Worm (Caenorhabditis elegans): Measurements from ENCODE around the gene T16A1.4.

T16A1.4 gene

ce11 chrII:2093456-2093926 is 12.1 kb downstream of the T16A1.4 start, which contains the start of gene fbxb-37:
TSS of gene fbxb-37 (minus strand) at chrII:2093876.
- TF ChIP-seq mdl-1 (tag; optimal IDR thresholded peaks at IDR 0.05), result no peak
- no peak for TF ChIP-seq zag-1 (tag; optimal IDR thresholded peaks at IDR 0.05)
- no peak for TF ChIP-seq nhr-77 (tag; optimal IDR thresholded peaks at IDR 0.05)
- TF ChIP-seq lsy-2 (tag; optimal IDR thresholded peaks at IDR 0.05), result no peak
- TF ChIP-seq nhr-21 (tag; optimal IDR thresholded peaks at IDR 0.05), result no peak
- no peak for TF ChIP-seq egl-27 (tag; optimal IDR thresholded peaks at IDR 0.05)
- no peak for TF ChIP-seq lin-39 (tag; optimal IDR thresholded peaks at IDR 0.05)
- no peak for TF ChIP-seq nhr-11 (tag; optimal IDR thresholded peaks at IDR 0.05)

- TF ChIP-seq R02D3.7 (tag; optimal IDR thresholded peaks at IDR 0.05), result no peak
- TF ChIP-seq ceh-82 (tag; optimal IDR thresholded peaks at IDR 0.05), result no peak
- TF ChIP-seq peb-1 (tag; optimal IDR thresholded peaks at IDR 0.05), result no peak
- TF ChIP-seq ztf-4 (tag; optimal IDR thresholded peaks at IDR 0.05), result no peak
- no peak for TF ChIP-seq mbf-1 (tag; optimal IDR thresholded peaks at IDR 0.05)
- TF ChIP-seq nhr-237 (tag; optimal IDR thresholded peaks at IDR 0.05), result no peak
- TF ChIP-seq C34F6.9 (tag; optimal IDR thresholded peaks at IDR 0.05), result no peak
- TF ChIP-seq snpc-4 (tag; optimal IDR thresholded peaks at IDR 0.05), result no peak
- TF ChIP-seq nhr-12 (tag; optimal IDR thresholded peaks at IDR 0.05), result no peak
- TF ChIP-seq aly-2 (tag; optimal IDR thresholded peaks at IDR 0.05), result no peak
- no peak for TF ChIP-seq gmeb-1 (tag; optimal IDR thresholded peaks at IDR 0.05)
- TF ChIP-seq nhr-25 (tag; optimal IDR thresholded peaks at IDR 0.05), result no peak
- no peak for TF ChIP-seq ztf-1 (GFP tag; conservative IDR thresholded peaks at IDR 0.05)
- no peak for TF ChIP-seq unc-39 (tag; optimal IDR thresholded peaks at IDR 0.05)
- TF ChIP-seq ama-1 (optimal IDR thresholded peaks at IDR 0.05), result no peak
- TF ChIP-seq Y55F3AM.14 (GFP tag; optimal IDR thresholded peaks at IDR 0.05), result no peak
- TF ChIP-seq ztf-11 (tag; optimal IDR thresholded peaks at IDR 0.05), result no peak
- no peak for TF ChIP-seq skn-1 (tag; optimal IDR thresholded peaks at IDR 0.05)
Observed at ce11 chrII:2094924-2095650, 13.7 kb downstream of the T16A1.4 start, which contains the start of gene T16A1.2. TSS of gene T16A1.2 (plus strand) at chrII:2095600.

- TF ChIP-seq fos-1 (tag; optimal IDR thresholded peaks at IDR 0.05) (peak; percentile 76), ztf-1 (GFP tag; conservative IDR thresholded peaks at IDR 0.05) (no peak)
Observed at ce11 chrII:2099139-2099976, 18.0 kb downstream of the T16A1.4 start, which contains the start of gene math-42. TSS of gene math-42 (plus strand) at chrII:2099926.

- TF ChIP-seq mab-5 (tag; optimal IDR thresholded peaks at IDR 0.05) (no peak), lsy-2 (tag; optimal IDR thresholded peaks at IDR 0.05) (no peak), egl-27 (tag; optimal IDR thresholded peaks at IDR 0.05) (no peak), elt-3 (tag; optimal IDR thresholded peaks at IDR 0.05) (no peak), peb-1 (tag; optimal IDR thresholded peaks at IDR 0.05) (no peak), unc-39 (tag; optimal IDR thresholded peaks at IDR 0.05) (no peak), lin-11 (tag; optimal IDR thresholded peaks at IDR 0.05) (no peak), mdl-1 (tag; optimal IDR thresholded peaks at IDR 0.05) (no peak), ztf-1 (GFP tag; conservative IDR thresholded peaks at IDR 0.05) (no peak)
Observed at ce11 chrII:2108295-2108694, 26.9 kb downstream of the T16A1.4 start, which contains the start of gene R52.4. TSS of gene R52.4 (minus strand) at chrII:2108395.

- TF ChIP-seq unc-39 (tag; optimal IDR thresholded peaks at IDR 0.05) (no peak), nhr-11 (tag; optimal IDR thresholded peaks at IDR 0.05) (no peak), ama-1 (optimal IDR thresholded peaks at IDR 0.05) (no peak), peb-1 (tag; optimal IDR thresholded peaks at IDR 0.05) (no peak), skn-1 (tag; optimal IDR thresholded peaks at IDR 0.05) (no peak), egl-27 (tag; optimal IDR thresholded peaks at IDR 0.05) (no peak), nhr-129 (tag; optimal IDR thresholded peaks at IDR 0.05) (no peak), snpc-4 (tag; optimal IDR thresholded peaks at IDR 0.05) (no peak), lin-39 (tag; optimal IDR thresholded peaks at IDR 0.05) (no peak), elt-3 (tag; optimal IDR thresholded peaks at IDR 0.05) (no peak), lsy-2 (tag; optimal IDR thresholded peaks at IDR 0.05) (no peak)
Observed at ce11 chrII:2109943-2110342, 28.6 kb downstream of the T16A1.4 start, which contains the start of gene R52.5. TSS of gene R52.5 (minus strand) at chrII:2110043.
